Worm (Caenorhabditis elegans): ENCODE measurements around the gene gldi-4.

Gene gldi-4

DNA sequence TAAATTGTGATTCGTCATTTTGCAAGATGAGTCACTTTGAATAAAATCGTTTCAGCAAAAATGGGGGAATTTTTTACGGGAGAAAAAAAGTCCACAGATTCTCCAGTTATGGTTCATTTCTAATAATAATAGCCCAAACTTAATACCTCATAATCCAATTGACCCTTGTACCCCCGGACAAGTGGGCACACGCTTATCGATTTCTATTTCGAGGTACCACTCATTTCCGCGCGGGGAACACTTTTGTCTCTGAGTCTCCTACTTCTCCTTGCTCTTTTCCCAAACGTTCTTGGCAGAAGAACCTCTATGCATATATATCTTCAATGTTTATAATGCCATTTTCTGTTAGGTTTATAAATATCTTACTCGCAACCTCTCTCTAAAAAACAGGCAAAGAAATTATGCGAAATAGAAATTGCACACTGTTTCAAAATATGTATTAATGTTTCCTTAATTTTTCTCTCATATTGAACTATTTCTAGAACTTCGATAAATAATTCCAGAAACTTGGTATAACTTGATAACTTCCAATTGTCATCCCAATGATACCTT is at the start of gene gldi-4:
gldi-4 (plus strand) TSS at position 502 of the 552 bp plus-strand sequence.
- no peak for TF ChIP-seq unc-62 (GFP tag; optimal IDR thresholded peaks at IDR 0.05)

DNA sequence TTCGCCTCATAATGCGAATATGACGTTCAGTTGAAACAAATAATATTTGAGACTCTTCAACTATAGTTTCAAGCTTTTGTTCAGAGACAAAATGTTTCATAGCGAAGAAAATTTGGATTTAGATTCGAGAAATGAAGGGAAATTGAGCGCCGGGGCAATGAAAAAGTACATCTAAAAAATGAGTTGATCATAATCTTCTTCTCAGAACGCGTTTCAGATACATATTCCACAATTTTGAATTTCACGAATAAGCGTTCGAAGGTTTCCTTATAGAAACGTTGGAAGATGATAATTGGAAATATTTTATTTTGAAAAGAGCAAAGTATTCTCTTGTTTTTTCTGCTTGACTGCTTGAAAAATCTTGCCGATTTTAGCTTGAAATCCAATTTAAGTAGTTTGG is 47.2 kb upstream of the gldi-4 start, which contains the start of gene ZK381.8:
ZK381.8 (minus strand) TSS at position 101 of the 400 bp plus-strand sequence.
- TF ChIP-seq unc-62 (GFP tag; optimal IDR thresholded peaks at IDR 0.05) = no peak

DNA sequence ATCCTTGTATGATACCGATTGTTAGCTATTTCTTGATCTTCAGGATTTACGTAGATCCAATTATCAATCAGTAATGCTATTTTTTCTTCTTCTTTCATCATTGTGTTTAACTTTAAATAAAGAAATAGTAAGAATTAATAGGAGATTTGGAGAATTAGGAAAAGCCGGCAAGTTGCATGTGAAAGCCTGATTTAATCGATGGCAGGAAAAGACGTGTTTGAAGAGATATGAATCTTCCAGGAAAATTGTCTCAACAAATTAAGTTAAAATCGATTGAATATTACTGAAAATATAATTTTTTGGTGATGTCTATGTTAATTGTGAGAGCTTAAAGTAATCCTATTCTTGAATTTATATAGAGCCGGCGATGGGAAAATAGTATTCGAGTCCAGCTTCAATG is 46.2 kb upstream of the gldi-4 start, which contains the start of gene ZK381.62:
ZK381.62 (minus strand) TSS at position 101 of the 400 bp plus-strand sequence.
- no peak for TF ChIP-seq unc-62 (GFP tag; optimal IDR thresholded peaks at IDR 0.05)

DNA sequence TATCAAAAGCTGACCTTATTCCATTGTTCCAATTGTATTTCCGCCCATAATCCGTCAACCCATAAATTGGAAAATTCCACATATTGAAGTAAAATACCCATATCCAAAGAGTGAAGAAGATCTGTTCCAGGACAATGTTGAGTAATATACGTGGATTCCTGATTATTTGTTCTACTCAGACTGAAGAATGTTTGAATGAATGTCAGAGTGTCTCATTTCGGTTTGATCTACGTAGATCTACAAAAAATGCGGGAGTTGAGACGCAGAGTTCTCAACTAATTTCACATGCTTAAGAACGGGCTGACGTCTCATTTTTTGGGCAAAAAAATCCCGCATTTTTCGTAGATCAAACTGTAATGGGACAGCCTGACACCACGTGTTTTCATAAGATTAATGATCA is 45.0 kb upstream of the gldi-4 start, which contains the start of gene nhr-249:
nhr-249 (minus strand) TSS at position 101 of the 400 bp plus-strand sequence.
- no peak for TF ChIP-seq unc-62 (GFP tag; optimal IDR thresholded peaks at IDR 0.05)

DNA sequence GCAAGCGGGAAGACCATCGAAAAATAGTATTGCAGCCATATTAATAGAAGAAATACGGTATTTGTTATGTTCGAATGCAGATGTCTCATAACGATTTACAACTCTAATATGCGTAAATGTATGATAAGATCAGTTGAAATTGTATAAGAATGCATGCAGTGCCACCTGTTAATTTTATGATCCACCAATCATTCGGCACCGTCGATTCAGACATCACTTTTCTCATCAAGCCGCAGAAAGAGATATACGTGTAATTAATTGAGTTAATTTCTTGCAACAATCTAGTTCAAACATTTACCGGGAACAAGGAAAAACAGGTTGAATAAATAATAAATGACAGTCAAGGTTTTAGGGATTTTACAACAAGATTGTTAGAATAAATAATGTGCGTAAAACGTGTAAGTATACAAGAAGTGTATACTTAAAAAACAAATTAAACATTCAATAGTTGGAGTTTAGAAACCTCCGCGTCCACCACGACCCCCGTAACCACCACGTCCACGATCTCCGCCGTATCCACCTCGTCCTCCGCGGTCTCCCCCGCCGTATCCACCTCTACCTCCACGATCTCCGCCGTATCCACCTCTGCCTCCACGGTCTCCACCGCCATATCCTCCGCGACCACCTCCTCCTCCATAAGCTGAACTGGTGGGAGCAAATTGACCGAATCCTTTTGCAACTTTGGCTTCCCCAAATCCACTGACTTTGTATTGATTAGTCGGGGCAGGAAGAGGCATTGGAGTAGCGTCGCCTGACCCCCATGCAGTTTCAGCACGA is 43.1 kb upstream of the gldi-4 start:
- no peak for TF ChIP-seq unc-62 (GFP tag; optimal IDR thresholded peaks at IDR 0.05)

DNA sequence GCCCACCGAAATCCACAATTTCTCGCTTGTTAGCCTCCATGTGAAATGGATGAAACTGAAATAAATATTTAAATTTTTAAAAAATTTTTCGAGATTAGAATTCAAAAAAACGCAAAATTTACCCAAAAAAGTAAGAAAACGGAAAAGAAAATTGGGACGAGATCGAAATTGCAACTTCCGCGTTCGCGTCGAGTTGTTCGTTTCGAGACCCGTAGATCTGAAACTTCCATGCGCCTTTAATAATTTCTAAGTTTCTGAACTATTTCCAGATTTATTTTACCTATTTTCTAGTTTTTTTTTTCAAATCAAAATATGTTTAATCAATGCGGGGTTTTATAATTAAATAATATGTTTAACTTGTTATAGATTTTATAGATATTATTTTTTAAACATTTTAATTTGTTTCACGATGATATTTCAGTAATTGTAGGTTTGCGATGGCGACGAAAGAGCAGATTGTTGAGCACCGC is 40.3 kb upstream of the gldi-4 start, which contains the start of the genes pgl-1 and him-3:
pgl-1 (minus strand) TSS at position 230 of the 470 bp plus-strand sequence.
him-3 (plus strand) TSS at position 420 of the 470 bp plus-strand sequence.
- TF ChIP-seq unc-62 (GFP tag; optimal IDR thresholded peaks at IDR 0.05) = no peak

DNA sequence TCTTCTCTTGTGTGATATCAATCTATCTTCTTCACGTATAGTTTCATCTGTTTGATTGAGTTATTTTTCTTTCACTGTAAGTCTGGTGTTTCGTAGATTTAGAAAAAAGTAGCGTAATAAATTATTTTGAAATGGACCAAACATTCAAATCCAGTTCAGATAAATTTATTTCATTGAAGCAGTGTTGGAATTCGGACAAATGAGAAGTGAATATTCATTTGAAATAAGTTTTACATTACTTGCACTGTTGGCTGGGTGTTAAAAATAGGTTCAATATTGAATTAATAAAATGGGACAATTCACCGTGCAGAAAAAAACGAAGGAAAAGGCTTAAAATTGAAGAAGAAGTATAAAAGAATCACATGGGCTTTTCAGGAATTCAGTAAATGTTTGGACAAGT is 38.8 kb upstream of the gldi-4 start:
- no peak for TF ChIP-seq unc-62 (GFP tag; optimal IDR thresholded peaks at IDR 0.05)

DNA sequence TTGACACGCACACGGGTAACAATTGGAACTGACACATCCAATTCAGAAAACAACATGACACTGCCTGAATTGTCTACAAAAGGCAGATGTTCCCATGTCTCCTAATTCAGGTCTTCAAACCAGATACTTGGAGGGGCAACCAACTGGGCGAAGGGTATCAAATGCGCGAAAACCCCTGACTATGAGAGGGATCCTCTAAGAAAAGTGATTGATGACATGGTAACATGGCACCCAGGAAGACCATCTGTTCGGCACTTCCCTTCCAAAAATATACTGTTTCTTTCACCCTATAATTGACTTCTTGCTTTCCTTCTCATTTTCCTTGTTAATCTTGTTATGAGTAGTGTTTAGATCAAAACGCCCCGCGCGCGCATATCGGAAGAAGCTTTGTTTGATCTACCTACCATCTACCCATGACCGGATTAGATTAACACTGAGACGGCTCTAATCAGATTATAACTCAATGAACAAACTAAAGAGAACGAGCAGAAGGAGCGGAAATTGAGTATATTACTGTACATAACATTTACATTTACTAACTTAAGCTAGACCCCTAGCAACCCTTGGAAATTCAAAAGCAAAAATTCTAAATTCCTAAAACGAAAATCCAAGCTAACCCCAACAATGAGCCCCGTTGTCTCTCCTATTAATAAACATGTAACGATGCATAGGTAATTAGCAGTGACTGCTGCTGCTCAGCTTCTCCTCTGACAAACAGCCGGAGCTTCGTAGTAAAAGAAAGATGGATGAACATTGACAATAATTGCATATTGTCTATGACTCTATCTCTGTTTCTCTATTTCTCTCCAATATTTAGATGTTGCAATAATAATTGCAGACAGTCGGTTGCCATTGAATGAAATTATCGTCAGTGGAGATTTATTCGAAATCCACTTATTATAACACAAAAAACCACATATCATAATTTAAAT is 32.7 kb upstream of the gldi-4 start:
- TF ChIP-seq unc-62 (GFP tag; optimal IDR thresholded peaks at IDR 0.05) = no peak

DNA sequence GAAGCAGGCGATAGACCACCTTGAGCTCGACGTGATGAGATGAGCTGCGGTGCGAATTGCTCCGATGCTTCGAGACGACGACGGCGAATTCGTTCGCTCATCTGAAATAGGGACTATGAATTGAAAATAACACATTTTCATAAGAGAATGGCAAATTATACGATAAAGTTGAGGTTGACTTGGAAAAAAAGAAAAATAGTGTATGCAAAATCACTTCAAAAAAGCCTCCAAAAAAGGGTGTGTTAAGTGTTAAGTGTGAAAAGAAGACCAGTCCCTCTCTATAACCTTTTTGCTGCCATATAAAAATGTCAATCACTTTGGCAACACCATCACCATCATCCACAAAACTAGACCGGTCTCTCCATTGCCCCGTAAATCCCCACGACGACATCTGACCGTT is 30.6 kb upstream of the gldi-4 start, which contains the start of gene prkl-1:
prkl-1 (minus strand) TSS at position 101 of the 400 bp plus-strand sequence.
- TF ChIP-seq unc-62 (GFP tag; optimal IDR thresholded peaks at IDR 0.05) = no peak

DNA sequence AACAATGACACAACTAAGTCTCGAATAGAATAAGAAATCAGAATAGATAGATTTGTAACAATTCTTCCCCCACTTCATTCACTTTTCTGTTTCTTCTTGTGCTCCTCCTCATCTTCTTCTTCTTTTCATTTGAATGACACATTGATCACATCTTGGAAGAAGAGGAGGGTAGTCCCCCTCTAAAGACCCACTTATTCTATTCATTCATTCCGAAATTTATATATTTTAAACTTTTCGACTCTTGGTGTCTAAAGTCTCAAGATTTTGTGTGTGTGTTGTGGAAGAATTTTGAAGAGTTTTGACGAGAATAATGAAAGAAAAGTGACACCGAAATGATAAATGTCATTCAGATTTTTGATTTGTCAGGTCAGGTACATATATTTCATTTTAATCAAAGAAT is 26.4 kb upstream of the gldi-4 start:
- no peak for TF ChIP-seq unc-62 (GFP tag; optimal IDR thresholded peaks at IDR 0.05)

DNA sequence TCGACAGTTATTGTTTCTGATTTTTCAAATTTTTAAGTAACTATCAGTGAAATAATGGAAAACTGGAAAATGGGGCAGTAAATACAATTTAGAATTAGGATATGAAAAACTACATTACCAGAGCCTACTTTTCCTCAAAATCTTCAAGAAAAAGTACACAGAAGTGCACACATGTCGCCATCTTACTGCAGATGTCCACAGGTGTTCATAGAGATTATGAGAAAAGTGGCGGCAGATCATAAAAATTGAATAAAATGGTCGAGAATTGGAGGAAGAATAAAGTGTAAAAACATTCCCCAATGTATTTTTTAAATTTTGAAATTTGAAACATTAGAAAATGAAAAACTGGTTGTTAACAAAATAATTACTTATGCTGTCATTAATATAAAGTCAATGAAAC is 19.5 kb upstream of the gldi-4 start:
- TF ChIP-seq unc-62 (GFP tag; optimal IDR thresholded peaks at IDR 0.05) = no peak

DNA sequence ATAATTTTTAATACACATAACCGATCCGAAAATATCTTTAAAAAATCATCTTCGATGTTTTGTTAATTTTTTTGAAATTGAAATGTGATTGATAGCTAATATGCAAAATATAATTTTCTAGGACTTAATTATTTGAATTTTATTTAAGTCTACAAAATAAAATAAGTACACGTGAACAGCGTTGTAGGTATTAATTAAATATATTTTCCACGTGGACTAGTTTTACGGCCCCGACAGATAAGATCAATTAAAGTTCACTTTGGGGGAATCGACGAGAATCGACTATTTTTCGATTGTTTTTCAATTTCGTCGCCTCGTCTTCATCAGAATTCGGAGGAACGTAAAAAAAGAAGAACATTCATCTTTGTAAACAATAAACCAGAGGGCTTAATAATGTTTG is 18.2 kb upstream of the gldi-4 start, which contains the start of gene C25A8.5:
C25A8.5 (plus strand) TSS at position 301 of the 400 bp plus-strand sequence.
- no peak for TF ChIP-seq unc-62 (GFP tag; optimal IDR thresholded peaks at IDR 0.05)

DNA sequence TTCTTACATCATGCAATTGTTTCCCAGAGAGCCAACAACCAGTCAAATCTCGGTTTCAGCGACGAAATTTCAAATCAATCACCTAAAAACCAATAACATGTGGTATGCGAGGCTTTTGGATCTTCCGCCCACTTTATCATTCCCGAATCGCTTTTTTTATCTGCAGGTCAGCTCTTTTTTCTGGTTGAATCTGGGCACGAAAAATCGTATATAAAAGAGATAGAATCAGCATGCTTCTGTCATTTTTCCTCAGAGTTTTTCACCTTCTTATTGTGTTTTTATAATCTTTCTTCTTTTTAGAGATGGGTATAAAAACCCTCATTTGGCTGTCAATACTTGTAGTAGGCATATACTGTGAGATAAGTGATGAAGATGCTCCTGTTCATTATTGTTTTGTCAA is 14.1 kb upstream of the gldi-4 start, which contains the start of gene cht-3:
cht-3 (plus strand) TSS at position 301 of the 400 bp plus-strand sequence.
- TF ChIP-seq unc-62 (GFP tag; optimal IDR thresholded peaks at IDR 0.05) = no peak

DNA sequence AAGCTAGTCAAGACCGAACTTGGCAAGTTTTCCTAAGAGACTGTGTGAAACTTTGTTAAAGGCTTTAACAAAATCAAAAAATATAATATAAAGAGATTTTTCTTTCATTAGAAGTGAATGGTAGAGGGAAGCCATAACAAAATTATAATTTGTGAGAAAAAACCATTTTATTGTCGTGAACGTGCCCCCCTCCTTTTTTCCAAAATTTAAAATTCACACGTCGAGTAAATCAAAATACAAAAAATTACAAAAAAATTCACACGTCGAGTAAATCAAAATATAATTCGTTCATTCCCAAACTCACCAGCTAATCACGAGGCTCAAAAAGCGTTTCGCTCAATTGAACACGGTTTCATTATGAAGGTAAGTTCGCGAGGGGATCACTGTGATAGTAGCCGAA is 7.9 kb upstream of the gldi-4 start, which contains the start of gene C25A8.2:
C25A8.2 (plus strand) TSS at position 301 of the 400 bp plus-strand sequence.
- TF ChIP-seq unc-62 (GFP tag; optimal IDR thresholded peaks at IDR 0.05) = no peak

DNA sequence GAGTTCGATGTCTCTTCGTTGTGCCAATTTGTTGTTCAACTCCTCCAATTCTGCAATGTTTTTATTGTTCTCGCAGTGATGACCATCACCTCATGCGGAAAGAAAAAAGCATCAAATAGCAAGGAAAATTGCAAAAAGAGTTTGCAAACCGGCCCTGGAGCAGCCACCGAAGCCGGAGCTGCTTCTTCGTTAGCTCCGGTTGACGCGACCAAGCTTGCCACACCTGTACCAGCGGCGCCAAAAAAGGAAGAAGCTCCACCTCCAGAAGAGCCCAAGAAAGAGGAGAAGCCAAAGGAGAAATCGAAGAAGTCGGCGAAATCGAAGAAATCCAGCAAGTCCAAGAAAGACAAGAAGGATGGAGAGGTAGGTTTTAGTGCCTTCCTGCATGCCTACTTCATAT is 7.2 kb upstream of the gldi-4 start:
- TF ChIP-seq unc-62 (GFP tag; optimal IDR thresholded peaks at IDR 0.05) = no peak
